Fruit fly (Drosophila melanogaster) whole organism, embryonic: ENCODE results near the gene CG6739.

Experiments
- Atf3 ChIP-seq: fragments of 200-800 bp; sonication (Bioruptor generic); optimal IDR thresholded peaks from 3 replicates; lab custom pipeline; 2016; ENCODE audit warnings: missing biosample characterization, missing genetic modification characterization
- Bdp1 ChIP-seq: fragments of 200-800 bp; sonication (Bioruptor generic); optimal IDR thresholded peaks from 3 replicates; lab custom pipeline; 2016; ENCODE audit warnings: missing biosample characterization, missing genetic modification characterization
- Blimp-1 ChIP-seq: fragments of 200-800 bp; sonication (Bioruptor generic); optimal IDR thresholded peaks from 3 replicates; lab custom pipeline; 2018; ENCODE audit warnings: missing biosample characterization, missing genetic modification characterization, mild to moderate bottlenecking, moderate library complexity, missing genetic modification reagents
- CG10366 ChIP-seq: fragments of 200-800 bp; sonication (Bioruptor generic); IDR thresholded peaks from 2 replicates; pipeline ENCODE4 v1.3.6; 2022; ENCODE audit warnings: missing biosample characterization, missing genetic modification characterization
- CG15479 ChIP-seq: fragments of 200-800 bp; sonication (Bioruptor generic); optimal IDR thresholded peaks from 3 replicates; lab custom pipeline; 2019; ENCODE audit warnings: missing biosample characterization, mild to moderate bottlenecking, missing genetic modification characterization, moderate library complexity
- CG1647 ChIP-seq: fragments of 200-800 bp; sonication (Bioruptor generic); optimal IDR thresholded peaks from 3 replicates; lab custom pipeline; 2016; ENCODE audit warnings: missing biosample characterization, missing genetic modification characterization
- CG18764 ChIP-seq: fragments of 200-800 bp; sonication (Bioruptor generic); optimal IDR thresholded peaks from 3 replicates; lab custom pipeline; 2016; ENCODE audit warnings: missing biosample characterization, missing genetic modification characterization
- CG2875 ChIP-seq: fragments of 200-800 bp; sonication (Bioruptor generic); optimal IDR thresholded peaks from 2 replicates; lab custom pipeline; 2017; ENCODE audit warnings: missing biosample characterization, mild to moderate bottlenecking, missing genetic modification characterization, missing genetic modification reagents
- CG3407 ChIP-seq: fragments of 200-800 bp; sonication (Bioruptor generic); optimal IDR thresholded peaks from 2 replicates; lab custom pipeline; 2018; ENCODE audit warnings: missing biosample characterization, mild to moderate bottlenecking, missing genetic modification characterization
- CG34422 ChIP-seq: fragments of 200-800 bp; sonication (Bioruptor generic); IDR thresholded peaks from 3 replicates; pipeline ENCODE4 v1.3.6; 2022; ENCODE audit warnings: missing biosample characterization, missing genetic modification characterization
- CG3995 ChIP-seq: fragments of 200-800 bp; sonication (Bioruptor generic); optimal IDR thresholded peaks from 3 replicates; lab custom pipeline; 2016; ENCODE audit warnings: missing biosample characterization, missing genetic modification characterization
- CG4820 ChIP-seq: fragments of 200-800 bp; sonication (Bioruptor generic); optimal IDR thresholded peaks from 3 replicates; lab custom pipeline; 2016; ENCODE audit warnings: missing biosample characterization, missing genetic modification characterization
- CG5953 ChIP-seq: fragments of 200-800 bp; sonication (Bioruptor generic); IDR thresholded peaks from 2 replicates; pipeline ENCODE4 v1.3.6; 2022; ENCODE audit warnings: missing biosample characterization, missing genetic modification characterization
- CG6254 ChIP-seq: fragments of 200-800 bp; sonication (Bioruptor generic); optimal IDR thresholded peaks from 3 replicates; lab custom pipeline; 2017; ENCODE audit warnings: mild to moderate bottlenecking, missing biosample characterization, missing genetic modification reagents, missing genetic modification characterization
- CG7271 ChIP-seq: fragments of 200-800 bp; sonication (Bioruptor generic); optimal IDR thresholded peaks from 2 replicates; lab custom pipeline; 2018; ENCODE audit warnings: missing biosample characterization, mild to moderate bottlenecking, missing genetic modification characterization, moderate library complexity
- CG7556 ChIP-seq: fragments of 200-800 bp; sonication (Bioruptor generic); optimal IDR thresholded peaks from 2 replicates; lab custom pipeline; 2017; ENCODE audit warnings: missing biosample characterization, mild to moderate bottlenecking, missing genetic modification characterization
- CG7839 ChIP-seq: fragments of 200-800 bp; sonication (Bioruptor generic); optimal IDR thresholded peaks from 3 replicates; lab custom pipeline; 2018; ENCODE audit warnings: missing biosample characterization, mild to moderate bottlenecking, missing genetic modification characterization, moderate library complexity
- CG8359 ChIP-seq: fragments of 200-800 bp; sonication (Bioruptor generic); optimal IDR thresholded peaks from 2 replicates; lab custom pipeline; 2017; ENCODE audit warnings: missing biosample characterization, mild to moderate bottlenecking, missing genetic modification characterization, borderline replicate concordance
- CG9437 ChIP-seq: fragments of 200-800 bp; sonication (Bioruptor generic); optimal IDR thresholded peaks from 2 replicates; lab custom pipeline; 2018; ENCODE audit warnings: missing biosample characterization, mild to moderate bottlenecking, missing genetic modification characterization
- CkIIα-i1 ChIP-seq: fragments of 200-800 bp; sonication (Bioruptor generic); IDR thresholded peaks from 2 replicates; pipeline ENCODE4 v1.3.6; 2022; ENCODE audit warnings: missing biosample characterization, missing genetic modification characterization
- D19A ChIP-seq: fragments of 200-800 bp; optimal IDR thresholded peaks from 3 replicates; lab custom pipeline; 2019; ENCODE audit warnings: missing biosample characterization, mild to moderate bottlenecking, missing genetic modification characterization, moderate library complexity
- Dad ChIP-seq: fragments of 200-800 bp; sonication (Bioruptor generic); optimal IDR thresholded peaks from 3 replicates; lab custom pipeline; 2016; ENCODE audit warnings: missing biosample characterization, missing genetic modification characterization
- E2f1 ChIP-seq: fragments of 200-800 bp; sonication (Bioruptor generic); IDR thresholded peaks from 2 replicates; pipeline ENCODE4 v1.3.6; 2022; ENCODE audit warnings: missing biosample characterization, missing genetic modification characterization
- Eip74EF ChIP-seq, 2 experiments: fragments of 200-800 bp in 1 of 2; fragments of >200 bp in 1 of 2; sonication (Bioruptor generic) in 1 of 2; optimal IDR thresholded peaks; 2 replicates each; lab custom pipeline; 2017 to 2019; ENCODE audit warnings: missing biosample characterization in 2 of 2, missing genetic modification characterization in 2 of 2, mild to moderate bottlenecking in 1 of 2, moderate library complexity in 1 of 2
- Fer3 ChIP-seq: fragments of 200-800 bp; sonication (Bioruptor generic); optimal IDR thresholded peaks from 2 replicates; lab custom pipeline; 2018; ENCODE audit warnings: missing biosample characterization, mild to moderate bottlenecking, missing genetic modification characterization, moderate library complexity
- Hr39 ChIP-seq: fragments of >200 bp; optimal IDR thresholded peaks from 2 replicates; lab custom pipeline; 2017
- Hr51 ChIP-seq, 2 experiments: fragments of 200-800 bp; sonication (Bioruptor generic); optimal IDR thresholded peaks; 2 replicates in 1 of 2; 3 replicates in 1 of 2; lab custom pipeline; 2016 to 2018; ENCODE audit warnings: missing biosample characterization in 2 of 2, missing genetic modification characterization in 2 of 2, mild to moderate bottlenecking in 1 of 2, moderate library complexity in 1 of 2
- Lhr ChIP-seq: fragments of 200-800 bp; sonication (Bioruptor generic); optimal IDR thresholded peaks from 3 replicates; lab custom pipeline; 2017; ENCODE audit warnings: mild to moderate bottlenecking, missing biosample characterization, missing genetic modification reagents, missing genetic modification characterization
- MTF-1 ChIP-seq: fragments of 200-800 bp; sonication (Bioruptor generic); optimal IDR thresholded peaks from 2 replicates; lab custom pipeline; 2018; ENCODE audit warnings: missing biosample characterization, mild to moderate bottlenecking, missing genetic modification characterization, borderline replicate concordance
- az2 ChIP-seq: fragments of 200-800 bp; sonication (Bioruptor generic); optimal IDR thresholded peaks from 3 replicates; lab custom pipeline; 2016; ENCODE audit warnings: missing biosample characterization, missing genetic modification characterization
- chm ChIP-seq: fragments of 200-800 bp; sonication (Bioruptor generic); IDR thresholded peaks from 2 replicates; pipeline ENCODE4 v1.3.6; 2022; ENCODE audit warnings: missing biosample characterization, missing genetic modification characterization
- croc ChIP-seq: fragments of 200-800 bp; sonication (Bioruptor generic); conservative IDR thresholded peaks from 3 replicates; pipeline ENCODE4 v1.3.6; 2022; ENCODE audit warnings: missing biosample characterization, missing genetic modification characterization
- crol ChIP-seq: fragments of 200-800 bp; sonication (Bioruptor generic); IDR thresholded peaks from 2 replicates; pipeline ENCODE4 v1.3.6; 2022; ENCODE audit warnings: missing biosample characterization, missing genetic modification characterization
- emc ChIP-seq: fragments of 200-800 bp; sonication (Bioruptor generic); optimal IDR thresholded peaks from 2 replicates; lab custom pipeline; 2016; ENCODE audit warnings: missing biosample characterization, missing genetic modification characterization
- ind ChIP-seq: fragments of 200-800 bp; sonication (Bioruptor generic); optimal IDR thresholded peaks from 3 replicates; lab custom pipeline; 2016; ENCODE audit warnings: missing biosample characterization, missing genetic modification characterization
- lab ChIP-seq: fragments of 200-800 bp; sonication (Bioruptor generic); optimal IDR thresholded peaks from 3 replicates; lab custom pipeline; 2017; ENCODE audit warnings: missing biosample characterization, missing genetic modification characterization, mild to moderate bottlenecking, moderate library complexity, missing genetic modification reagents
- maf-S ChIP-seq: fragments of 200-800 bp; sonication (Bioruptor generic); optimal IDR thresholded peaks from 2 replicates; lab custom pipeline; 2016; ENCODE audit warnings: missing biosample characterization, missing genetic modification characterization
- pb ChIP-seq: fragments of 200-800 bp; sonication (Bioruptor generic); optimal IDR thresholded peaks from 3 replicates; lab custom pipeline; 2016; ENCODE audit warnings: missing biosample characterization, missing genetic modification characterization
- phol ChIP-seq: fragments of 200-800 bp; sonication (Bioruptor generic); optimal IDR thresholded peaks from 3 replicates; lab custom pipeline; 2018; ENCODE audit warnings: missing biosample characterization, mild to moderate bottlenecking, missing genetic modification characterization, moderate library complexity
- pnt ChIP-seq: fragments of 200-800 bp; sonication (Bioruptor generic); optimal IDR thresholded peaks from 3 replicates; lab custom pipeline; 2016; ENCODE audit warnings: missing biosample characterization, missing genetic modification characterization
- ranshi ChIP-seq: fragments of 200-800 bp; sonication (Bioruptor generic); IDR thresholded peaks from 2 replicates; pipeline ENCODE4 v1.3.6; 2022; ENCODE audit warnings: missing biosample characterization, missing genetic modification characterization
- ro ChIP-seq: fragments of 200-800 bp; sonication (Bioruptor generic); IDR thresholded peaks from 2 replicates; pipeline ENCODE4 v1.3.6; 2022; ENCODE audit warnings: missing biosample characterization, missing genetic modification characterization
- row ChIP-seq: fragments of 200-800 bp; sonication (Bioruptor generic); IDR thresholded peaks from 3 replicates; pipeline ENCODE4 v1.3.6; 2022; ENCODE audit warnings: missing biosample characterization, missing genetic modification characterization
- sisA ChIP-seq: fragments of 200-800 bp; sonication (Bioruptor generic); IDR thresholded peaks from 2 replicates; pipeline ENCODE4 v1.3.6; 2022; ENCODE audit warnings: missing biosample characterization, missing genetic modification characterization
- slp2 ChIP-seq: fragments of 200-800 bp; sonication (Bioruptor generic); optimal IDR thresholded peaks from 2 replicates; lab custom pipeline; 2016; ENCODE audit warnings: missing biosample characterization, missing genetic modification characterization
- sna ChIP-seq: fragments of 200-800 bp; sonication (Bioruptor generic); IDR thresholded peaks from 2 replicates; pipeline ENCODE4 v1.3.6; 2022; ENCODE audit warnings: missing biosample characterization, missing genetic modification characterization; ENCODE audit not compliant: partially characterized antibody
- sqz ChIP-seq: fragments of 200-800 bp; sonication (Bioruptor generic); optimal IDR thresholded peaks from 3 replicates; lab custom pipeline; 2018; ENCODE audit warnings: missing biosample characterization, mild to moderate bottlenecking, missing genetic modification characterization
- sr ChIP-seq: fragments of 200-800 bp; sonication (Bioruptor generic); IDR thresholded peaks from 3 replicates; pipeline ENCODE4 v1.3.6; 2022; ENCODE audit warnings: missing biosample characterization, missing genetic modification characterization
- stc ChIP-seq: fragments of 200-800 bp; sonication (Bioruptor generic); IDR thresholded peaks from 2 replicates; pipeline ENCODE4 v1.3.6; 2022; ENCODE audit warnings: missing biosample characterization, missing genetic modification characterization
- tio ChIP-seq: fragments of 200-800 bp; sonication (Bioruptor generic); optimal IDR thresholded peaks from 2 replicates; lab custom pipeline; 2017; ENCODE audit warnings: missing biosample characterization, missing genetic modification characterization, inconsistent platforms
- unpg ChIP-seq: fragments of 200-800 bp; sonication (Bioruptor generic); optimal IDR thresholded peaks from 3 replicates; lab custom pipeline; 2018; ENCODE audit warnings: missing biosample characterization, mild to moderate bottlenecking, missing genetic modification characterization, moderate library complexity

The CG6739 gene

dm6 chr2L:7566627-7567026 is 41.6 kb upstream of the CG6739 start (continued):
- TF ChIP-seq CG10366: no peak
- TF ChIP-seq Dad (GFP tag; lab: Kevin White, UChicago): no peak
- TF ChIP-seq ind: peak; percentile 28
- no peak for TF ChIP-seq CG18764 (GFP tag; lab: Kevin White, UChicago)
- no peak for TF ChIP-seq CG7271 (tag; lab: Kevin White, UChicago)
- no peak for TF ChIP-seq CG34422 (GFP tag; lab: Robert Waterston, UW)
- 0 out of 2 replicates have a peak, but pooled peaks have one; percentile 14 for TF ChIP-seq E2f1 (GFP tag; lab: Robert Waterston, UW)
- no peak; the same call in 2 of the 3 replicates for TF ChIP-seq croc
- peak; percentile 61 for TF ChIP-seq Blimp-1 (GFP tag; lab: Kevin White, UChicago)
- TF ChIP-seq CG9437 (GFP tag; lab: Kevin White, UChicago): no peak
- TF ChIP-seq D19A: peak; percentile 31
- peak; percentile 50 for TF ChIP-seq CG6254 (GFP tag; lab: Kevin White, UChicago)
- TF ChIP-seq Hr39 (lab: Kevin White, UChicago): no peak
- no peak for TF ChIP-seq Bdp1
- no peak for TF ChIP-seq sr (GFP tag; lab: Robert Waterston, UW)
- TF ChIP-seq CkIIα-i1: no peak
- TF ChIP-seq CG2875: peak; percentile 29
- no peak for TF ChIP-seq MTF-1 (GFP tag; lab: Kevin White, UChicago)
- no peak for TF ChIP-seq CG5953 (GFP tag; lab: Robert Waterston, UW)
- TF ChIP-seq Fer3 (tag; lab: Kevin White, UChicago): no peak
- no peak for TF ChIP-seq Atf3 (GFP tag; lab: Kevin White, UChicago)
- TF ChIP-seq sisA (GFP tag; lab: Robert Waterston, UW): no peak
- TF ChIP-seq CG7839 (tag; lab: Kevin White, UChicago): peak; percentile 31
- peak; percentile 52 for TF ChIP-seq az2 (GFP tag; lab: Kevin White, UChicago)
- TF ChIP-seq pnt (GFP tag; lab: Kevin White, UChicago): no peak
- no peak for TF ChIP-seq CG8359
- peak; percentile 3 for TF ChIP-seq lab (GFP tag; lab: Kevin White, UChicago)
- peak; percentile 63 for TF ChIP-seq unpg (GFP tag; lab: Kevin White, UChicago)
- no peak for TF ChIP-seq ranshi (GFP tag; lab: Robert Waterston, UW)
- no peak for TF ChIP-seq CG1647 (GFP tag; lab: Kevin White, UChicago)
- TF ChIP-seq CG7556 (GFP tag; lab: Kevin White, UChicago): peak; percentile 29
- no peak for TF ChIP-seq pb (GFP tag; lab: Kevin White, UChicago)
- TF ChIP-seq phol (tag; lab: Kevin White, UChicago): peak; percentile 54
- no peak for TF ChIP-seq maf-S (GFP tag; lab: Kevin White, UChicago)
- TF ChIP-seq sqz (GFP tag; lab: Kevin White, UChicago): no peak
- TF ChIP-seq chm: no peak
- TF ChIP-seq crol (GFP tag; lab: Robert Waterston, UW): no peak
- TF ChIP-seq stc (GFP tag; lab: Robert Waterston, UW): 0 out of 2 replicates have a peak, but pooled peaks have one; percentile 28
- TF ChIP-seq Lhr: no peak
- no peak for TF ChIP-seq CG3995 (GFP tag; lab: Kevin White, UChicago)
- TF ChIP-seq Eip74EF (GFP tag; optimal IDR thresholded peaks at IDR 0.05; lab: Kevin White, UChicago): peak in 1 of 2 experiments; percentile 14
- TF ChIP-seq slp2 (GFP tag; lab: Kevin White, UChicago): no peak
- peak; percentile 31 for TF ChIP-seq tio (GFP tag; lab: Kevin White, UChicago)
- no peak for TF ChIP-seq sna (GFP tag; lab: Robert Waterston, UW)
- no peak for TF ChIP-seq CG15479 (GFP tag; lab: Kevin White, UChicago)
- peak in 1 of 2 experiments; percentile 55 for TF ChIP-seq Hr51 (GFP tag; optimal IDR thresholded peaks at IDR 0.05; lab: Kevin White, UChicago)
- peak; percentile 30 for TF ChIP-seq CG3407 (GFP tag; lab: Kevin White, UChicago)
- TF ChIP-seq emc (GFP tag; lab: Kevin White, UChicago): no peak
- TF ChIP-seq row (GFP tag; lab: Robert Waterston, UW): peak; percentile 55
- peak; percentile 44 for TF ChIP-seq CG4820 (GFP tag; lab: Kevin White, UChicago)
- TF ChIP-seq ro (GFP tag; lab: Robert Waterston, UW): no peak
